Worm (Caenorhabditis elegans): ENCODE data around the gene F57A8.7.

- TF ChIP-seq ceh-82 (tag; optimal IDR thresholded peaks at IDR 0.05) (no peak), efl-1 (optimal IDR thresholded peaks at IDR 0.05) (no peak), efl-1 (GFP tag; optimal IDR thresholded peaks at IDR 0.05 in 1 of 2) (no peak), nhr-47 (tag; optimal IDR thresholded peaks at IDR 0.05) (no peak)
These were observed 21.4 kb downstream of the F57A8.7 start for ce11 chrV:10096932-10097331.
